Worm (Caenorhabditis elegans): ENCODE results near the gene F10G2.10.
"Not testable (repeated sequence)": the region's sequence is repeated elsewhere in the genome, so short reads cannot be mapped to it uniquely, and the experiment has no call there.

F10G2.10 gene

DNA sequence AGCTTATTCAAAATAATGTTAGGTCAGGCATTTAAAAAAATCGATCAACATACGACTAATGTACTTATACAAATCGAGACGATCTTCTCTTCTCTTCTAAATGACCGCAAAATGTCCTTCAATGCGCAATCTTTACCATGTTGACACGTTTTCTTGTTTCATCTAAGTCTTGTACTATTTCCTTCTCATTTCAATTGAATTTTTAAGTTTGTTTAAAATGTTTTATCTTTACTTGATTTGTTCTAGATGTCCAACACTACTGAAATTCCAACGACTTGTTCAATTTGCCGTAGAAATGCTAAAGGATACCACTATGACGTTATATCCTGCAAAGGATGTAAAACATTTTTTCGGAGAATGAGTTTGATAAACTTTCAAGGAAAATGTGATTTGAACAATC, 19.9 kb downstream of the F10G2.10 start, which contains the start of the genes nhr-263 and nhr-148:
nhr-263 (minus strand) TSS at position 101 of the 400 bp plus-strand sequence.
nhr-148 (plus strand) TSS at position 215 of the 400 bp plus-strand sequence.
- peak; percentile 43 for TF ChIP-seq nhr-25 (tag; optimal IDR thresholded peaks at IDR 0.05)
- TF ChIP-seq eor-1 (tag; optimal IDR thresholded peaks at IDR 0.05), result no peak
- TF ChIP-seq fos-1 (tag; optimal IDR thresholded peaks at IDR 0.05), result no peak
- TF ChIP-seq nhr-67 (tag; optimal IDR thresholded peaks at IDR 0.05), result no peak
- no peak for TF ChIP-seq nfya-1 (tag; optimal IDR thresholded peaks at IDR 0.05; ENCODE audit: insufficient read depth)
- TF ChIP-seq nhr-23 (tag; optimal IDR thresholded peaks at IDR 0.05), result no peak
- no peak for TF ChIP-seq pqm-1 (tag; optimal IDR thresholded peaks at IDR 0.05)
- no peak for TF ChIP-seq ztf-11 (tag; optimal IDR thresholded peaks at IDR 0.05)

DNA sequence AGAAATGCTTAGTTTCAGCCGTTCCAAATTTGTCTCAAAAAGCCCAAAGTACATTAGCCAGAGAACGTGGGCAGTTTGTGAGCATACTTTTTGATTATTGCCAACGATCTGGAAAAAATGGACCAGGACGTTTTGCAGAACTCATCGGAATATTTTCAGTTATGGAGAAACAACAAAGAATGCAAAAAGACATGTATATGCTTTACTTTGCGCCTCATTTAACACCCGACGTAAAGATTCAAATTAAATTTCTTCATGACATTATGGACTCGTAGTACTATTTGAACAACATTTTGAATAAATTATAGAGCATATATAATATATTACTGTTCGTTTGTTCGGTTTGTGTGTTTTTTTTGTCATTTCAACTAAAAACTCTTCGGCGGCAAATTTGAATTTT, 21.5 kb downstream of the F10G2.10 start, which contains the start of gene srh-244:
srh-244 (plus strand) TSS at position 301 of the 400 bp plus-strand sequence.
- TF ChIP-seq nhr-12 (tag; optimal IDR thresholded peaks at IDR 0.05), result no peak

ce11 chrV:7345494-7345893, 23.5 kb downstream of the F10G2.10 start, which contains the start of gene nhr-147:
TSS of gene nhr-147 (plus strand) at chrV:7345794.
- TF ChIP-seq snpc-4, nhr-23, jun-1 (tag; optimal IDR thresholded peaks at IDR 0.05): not testable (repeated sequence)

DNA sequence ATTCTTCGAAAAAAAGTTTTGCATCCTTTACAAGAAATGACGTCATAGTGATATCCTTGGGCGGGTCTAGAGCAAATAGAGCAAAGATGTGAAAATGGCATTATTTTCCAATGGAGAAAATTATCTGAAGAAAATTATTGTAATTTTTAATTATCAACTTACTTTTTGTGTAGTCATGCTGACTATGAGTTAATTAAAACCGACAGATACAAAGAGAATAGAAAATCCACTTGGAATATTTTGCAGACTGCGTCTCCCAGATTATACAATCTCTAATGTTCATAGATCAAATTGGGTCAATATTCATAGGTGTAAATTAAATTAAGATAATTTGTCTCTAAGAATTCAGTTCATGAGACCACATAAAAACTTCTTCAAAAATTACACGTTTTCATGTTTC, 27.5 kb downstream of the F10G2.10 start, which contains the start of gene nhr-149:
nhr-149 (minus strand) TSS at position 101 of the 400 bp plus-strand sequence.
- TF ChIP-seq lsy-12 (tag; optimal IDR thresholded peaks at IDR 0.05) (no peak), snpc-4 (tag; optimal IDR thresholded peaks at IDR 0.05) (no peak), eor-1 (tag; optimal IDR thresholded peaks at IDR 0.05) (no peak), pqm-1 (tag; optimal IDR thresholded peaks at IDR 0.05) (no peak), hmg-11 (tag; optimal IDR thresholded peaks at IDR 0.05) (no peak), ceh-82 (tag; optimal IDR thresholded peaks at IDR 0.05) (no peak), aly-2 (tag; optimal IDR thresholded peaks at IDR 0.05) (no peak), mml-1 (tag; optimal IDR thresholded peaks at IDR 0.05) (no peak), fkh-2 (tag; optimal IDR thresholded peaks at IDR 0.05) (no peak), ZK546.5 (tag; optimal IDR thresholded peaks at IDR 0.05) (no peak), nhr-28 (tag; optimal IDR thresholded peaks at IDR 0.05) (no peak), nfya-1 (tag; optimal IDR thresholded peaks at IDR 0.05; ENCODE audit: insufficient read depth) (no peak), nhr-237 (tag; optimal IDR thresholded peaks at IDR 0.05) (no peak)

ce11 chrV:7352186-7353053, 30.4 kb downstream of the F10G2.10 start, which contains the start of the genes srh-231 and srh-275:
TSS of gene srh-231 (minus strand) at chrV:7352236.
TSS of gene srh-275 (plus strand) at chrV:7353003.
- TF ChIP-seq nhr-43 (tag; optimal IDR thresholded peaks at IDR 0.05; ENCODE audit: poor library complexity, severe bottlenecking), result no peak
- no peak for TF ChIP-seq elt-2 (tag; optimal IDR thresholded peaks at IDR 0.05)
- TF ChIP-seq nhr-28 (tag; optimal IDR thresholded peaks at IDR 0.05), result no peak
- no peak for TF ChIP-seq hmg-11 (tag; optimal IDR thresholded peaks at IDR 0.05)
- no peak for TF ChIP-seq ceh-9 (tag; optimal IDR thresholded peaks at IDR 0.05)
- no peak for TF ChIP-seq elt-1 (tag; optimal IDR thresholded peaks at IDR 0.05)
- TF ChIP-seq sea-2 (GFP tag; optimal IDR thresholded peaks at IDR 0.05), result no peak
- no peak for TF ChIP-seq R02D3.7 (tag; optimal IDR thresholded peaks at IDR 0.05)
- no peak for TF ChIP-seq lsy-12 (tag; optimal IDR thresholded peaks at IDR 0.05)
- no peak for TF ChIP-seq ztf-4 (tag; optimal IDR thresholded peaks at IDR 0.05)
- TF ChIP-seq nhr-77 (tag; optimal IDR thresholded peaks at IDR 0.05), result no peak
- no peak for TF ChIP-seq snpc-4 (tag; optimal IDR thresholded peaks at IDR 0.05)
- no peak for TF ChIP-seq skn-1 (tag; optimal IDR thresholded peaks at IDR 0.05)
- no peak for TF ChIP-seq jun-1 (tag; optimal IDR thresholded peaks at IDR 0.05)
- TF ChIP-seq elt-3 (tag; optimal IDR thresholded peaks at IDR 0.05), result no peak
- TF ChIP-seq unc-62 (GFP tag; optimal IDR thresholded peaks at IDR 0.05), result no peak
- no peak for TF ChIP-seq unc-39 (tag; optimal IDR thresholded peaks at IDR 0.05)
- TF ChIP-seq lin-15B (tag; optimal IDR thresholded peaks at IDR 0.05), result no peak

Data from whole organism, L3 larva.